Worm (Caenorhabditis elegans) whole organism, mixed stage, embryonic: ENCODE data around the gene W09G12.7.
A peak's percentile ranks its signal among the peaks of the same experiment; 100 is the strongest.

Source experiments
- M03D4.4 ChIP-seq: sonication (generic microtip); optimal IDR thresholded peaks from 2 replicates; lab custom pipeline; 2017; ENCODE audit warnings: mild to moderate bottlenecking, missing genetic modification characterization, missing compliant biosample characterization
- bed-3 ChIP-seq: fragments of 200-800 bp; sonication (Bioruptor generic); optimal IDR thresholded peaks from 3 replicates; lab custom pipeline; 2018; ENCODE audit warnings: mild to moderate bottlenecking, missing genetic modification characterization, moderate library complexity, missing compliant biosample characterization
- blmp-1 ChIP-seq: fragments of 150-350 bp; optimal IDR thresholded peaks from 2 replicates; lab custom pipeline; 2014; ENCODE audit warnings: missing biosample characterization, missing genetic modification characterization
- ceh-39 ChIP-seq: fragments of 150-350 bp; optimal IDR thresholded peaks from 2 replicates; lab custom pipeline; 2014; ENCODE audit warnings: missing biosample characterization, missing genetic modification characterization
- ceh-83 ChIP-seq: fragments of 200-800 bp; sonication (Bioruptor generic); optimal IDR thresholded peaks from 2 replicates; lab custom pipeline; 2018; ENCODE audit warnings: mild to moderate bottlenecking, missing genetic modification characterization, missing compliant biosample characterization
- ces-1 ChIP-seq: fragments of 150-350 bp; optimal IDR thresholded peaks from 2 replicates; lab custom pipeline; 2014; ENCODE audit warnings: missing biosample characterization, missing genetic modification reagents, missing genetic modification characterization
- cnd-1 ChIP-seq: fragments of 200-800 bp; sonication (Bioruptor generic); optimal IDR thresholded peaks from 2 replicates; lab custom pipeline; 2018; ENCODE audit warnings: mild to moderate bottlenecking, missing genetic modification characterization, missing compliant biosample characterization
- elt-1 ChIP-seq: sonication (generic microtip); optimal IDR thresholded peaks from 2 replicates; lab custom pipeline; 2017; ENCODE audit warnings: missing genetic modification characterization, mild to moderate bottlenecking, missing compliant biosample characterization, antibody characterized with exemption, moderate library complexity, borderline replicate concordance; ENCODE audit not compliant: insufficient read depth
- elt-3 ChIP-seq: fragments of 150-350 bp; optimal IDR thresholded peaks from 2 replicates; lab custom pipeline; 2014; ENCODE audit warnings: missing biosample characterization, missing genetic modification characterization
- flh-1 ChIP-seq: fragments of 200-800 bp; sonication (Bioruptor generic); optimal IDR thresholded peaks from 2 replicates; lab custom pipeline; 2018; ENCODE audit warnings: mild to moderate bottlenecking, missing genetic modification characterization, moderate library complexity, missing compliant biosample characterization
- hlh-1 ChIP-seq: fragments of 150-350 bp; optimal IDR thresholded peaks from 2 replicates; lab custom pipeline; 2014; ENCODE audit warnings: missing biosample characterization, missing genetic modification reagents, missing genetic modification characterization
- lin-13 ChIP-seq: fragments of 150-350 bp; optimal IDR thresholded peaks from 2 replicates; lab custom pipeline; 2014; ENCODE audit warnings: missing biosample characterization, missing genetic modification characterization
- mab-5 ChIP-seq: fragments of 150-350 bp; optimal IDR thresholded peaks from 2 replicates; lab custom pipeline; 2014; ENCODE audit warnings: missing biosample characterization, missing genetic modification characterization
- mls-2 ChIP-seq: sonication (generic microtip); optimal IDR thresholded peaks from 2 replicates; lab custom pipeline; 2016; ENCODE audit warnings: mild to moderate bottlenecking, missing genetic modification characterization, moderate library complexity, missing compliant biosample characterization
- nhr-12 ChIP-seq: fragments of 150-350 bp; optimal IDR thresholded peaks from 2 replicates; lab custom pipeline; 2014; ENCODE audit warnings: missing biosample characterization, missing genetic modification characterization
- nhr-237 ChIP-seq: fragments of 150-350 bp; optimal IDR thresholded peaks from 2 replicates; lab custom pipeline; 2014; ENCODE audit warnings: missing biosample characterization, missing genetic modification characterization
- nhr-28 ChIP-seq: fragments of 150-350 bp; optimal IDR thresholded peaks from 2 replicates; lab custom pipeline; 2014; ENCODE audit warnings: missing biosample characterization, missing genetic modification characterization
- nhr-76 ChIP-seq: sonication (generic microtip); optimal IDR thresholded peaks from 2 replicates; lab custom pipeline; 2017; ENCODE audit warnings: missing biosample characterization, missing genetic modification characterization
- pha-4 ChIP-seq: fragments of 150-350 bp; optimal IDR thresholded peaks from 2 replicates; lab custom pipeline; 2018; ENCODE audit warnings: missing biosample characterization, missing genetic modification reagents, missing genetic modification characterization
- sem-2 ChIP-seq: fragments of 200-800 bp; sonication (Bioruptor generic); optimal IDR thresholded peaks from 2 replicates; lab custom pipeline; 2018; ENCODE audit warnings: mild to moderate bottlenecking, missing genetic modification characterization, missing compliant biosample characterization
- snpc-4 ChIP-seq: fragments of 150-350 bp; optimal IDR thresholded peaks from 2 replicates; lab custom pipeline; 2014; ENCODE audit warnings: missing biosample characterization, missing genetic modification characterization
- sptf-1 ChIP-seq: sonication (generic microtip); optimal IDR thresholded peaks from 2 replicates; lab custom pipeline; 2017; ENCODE audit warnings: mild to moderate bottlenecking, missing genetic modification characterization, moderate library complexity, missing compliant biosample characterization
- tbx-8 ChIP-seq: fragments of 200-800 bp; sonication (Bioruptor generic); optimal IDR thresholded peaks from 2 replicates; lab custom pipeline; 2018; ENCODE audit warnings: mild to moderate bottlenecking, missing genetic modification characterization, moderate library complexity, missing compliant biosample characterization
- unc-120 ChIP-seq: sonication (generic microtip); optimal IDR thresholded peaks from 2 replicates; lab custom pipeline; 2017; ENCODE audit warnings: missing genetic modification characterization, missing compliant biosample characterization; ENCODE audit not compliant: poor library complexity, severe bottlenecking
- unc-39 ChIP-seq: fragments of 150-350 bp; optimal IDR thresholded peaks from 2 replicates; lab custom pipeline; 2014; ENCODE audit warnings: missing biosample characterization, missing genetic modification characterization
- unc-62 ChIP-seq: fragments of 150-350 bp; optimal IDR thresholded peaks from 2 replicates; lab custom pipeline; 2014; ENCODE audit warnings: missing biosample characterization, missing genetic modification reagents, missing genetic modification characterization
- ztf-11 ChIP-seq: fragments of 150-350 bp; optimal IDR thresholded peaks from 2 replicates; lab custom pipeline; 2014; ENCODE audit warnings: missing biosample characterization, missing genetic modification characterization

The W09G12.7 gene

DNA sequence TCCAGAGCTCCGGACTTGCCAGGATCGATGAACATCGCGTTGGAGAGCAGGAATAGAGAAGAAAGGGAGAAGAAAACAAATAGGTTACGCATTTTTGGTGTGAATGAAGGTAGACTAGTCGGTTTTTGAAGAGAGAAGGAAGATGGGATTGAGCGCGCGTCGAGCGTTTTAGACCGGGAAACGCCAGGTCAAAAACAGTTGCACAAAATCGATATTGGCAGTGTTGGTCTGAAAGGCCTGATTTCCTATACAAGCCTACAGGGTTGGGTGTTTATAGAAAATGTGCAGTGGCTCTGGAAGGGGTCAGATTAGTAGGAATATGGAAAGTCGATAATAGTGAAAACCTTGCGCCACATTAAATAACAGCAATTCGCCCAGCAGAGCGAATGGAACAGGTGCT is 24.0 kb upstream of the W09G12.7 start, which contains the start of gene dsl-2:
TSS of gene dsl-2 (minus strand) at position 101 of the 400 bp plus-strand sequence.
- TF ChIP-seq nhr-12 = no peak
- no peak for TF ChIP-seq M03D4.4 (tag; lab: Kevin White, UChicago)
- no peak for TF ChIP-seq tbx-8 (GFP tag; lab: Kevin White, UChicago)
- TF ChIP-seq blmp-1 (tag; lab: Kevin White, UChicago) = no peak
- TF ChIP-seq sptf-1 (tag; lab: Kevin White, UChicago) = no peak
- no peak for TF ChIP-seq ztf-11 (tag; lab: Kevin White, UChicago)
- no peak for TF ChIP-seq unc-62
- TF ChIP-seq lin-13 = no peak

DNA sequence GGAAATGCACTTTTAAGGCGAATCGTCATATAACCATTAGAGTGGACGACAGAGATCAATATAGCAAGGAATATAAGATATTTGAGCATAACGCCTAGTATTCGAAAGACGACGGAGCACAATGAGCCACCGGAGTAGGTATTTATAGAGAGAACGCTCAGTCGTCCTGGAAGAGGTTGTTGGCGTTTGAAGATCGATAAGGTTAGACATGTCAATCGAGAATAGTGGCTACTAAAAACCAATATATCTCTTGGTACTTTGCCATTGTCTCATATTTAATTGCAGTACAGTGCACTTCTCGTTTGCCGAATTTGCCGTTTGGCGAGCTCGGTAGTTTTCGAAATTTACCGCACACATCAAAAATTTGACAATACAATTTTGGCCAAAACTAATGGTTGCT is 20.9 kb upstream of the W09G12.7 start, which contains the start of gene dsl-1:
TSS of gene dsl-1 (minus strand) at position 101 of the 400 bp plus-strand sequence.
- TF ChIP-seq elt-1 (tag; lab: Kevin White, UChicago) (no peak), nhr-12 (no peak)

DNA sequence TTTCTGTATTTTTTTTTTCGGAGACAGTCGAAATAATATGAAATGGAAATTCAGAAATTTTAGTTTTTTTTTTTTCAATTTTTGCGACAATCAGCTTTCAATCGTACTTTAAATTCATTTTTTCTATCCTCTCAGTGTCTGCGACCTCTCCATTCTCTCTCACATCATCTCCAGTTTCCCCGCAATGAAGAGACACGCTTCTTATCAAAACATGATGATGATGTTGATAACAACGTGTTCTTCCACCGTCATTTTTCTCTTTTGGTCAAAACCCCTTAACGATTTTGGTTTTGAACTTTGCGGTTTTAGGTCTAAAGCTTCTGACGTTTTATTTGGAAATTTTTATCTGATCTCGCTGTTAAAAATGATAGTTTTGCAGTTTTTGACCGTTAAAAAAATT is 19.6 kb upstream of the W09G12.7 start:
- TF ChIP-seq blmp-1 (tag; lab: Kevin White, UChicago) (no peak), ceh-83 (no peak), elt-3 (tag; lab: Kevin White, UChicago) (no peak), unc-39 (tag; lab: Kevin White, UChicago) (no peak), sem-2 (GFP tag; lab: Kevin White, UChicago) (no peak), pha-4 (no peak), flh-1 (GFP tag; lab: Kevin White, UChicago) (no peak), nhr-237 (no peak), unc-120 (tag; lab: Kevin White, UChicago) (no peak), unc-62 (no peak), mab-5 (no peak), nhr-76 (tag; lab: Kevin White, UChicago) (no peak), ceh-39 (tag; lab: Kevin White, UChicago) (no peak), nhr-28 (tag; lab: Kevin White, UChicago) (no peak), sptf-1 (tag; lab: Kevin White, UChicago) (no peak), ztf-11 (tag; lab: Kevin White, UChicago) (no peak)

DNA sequence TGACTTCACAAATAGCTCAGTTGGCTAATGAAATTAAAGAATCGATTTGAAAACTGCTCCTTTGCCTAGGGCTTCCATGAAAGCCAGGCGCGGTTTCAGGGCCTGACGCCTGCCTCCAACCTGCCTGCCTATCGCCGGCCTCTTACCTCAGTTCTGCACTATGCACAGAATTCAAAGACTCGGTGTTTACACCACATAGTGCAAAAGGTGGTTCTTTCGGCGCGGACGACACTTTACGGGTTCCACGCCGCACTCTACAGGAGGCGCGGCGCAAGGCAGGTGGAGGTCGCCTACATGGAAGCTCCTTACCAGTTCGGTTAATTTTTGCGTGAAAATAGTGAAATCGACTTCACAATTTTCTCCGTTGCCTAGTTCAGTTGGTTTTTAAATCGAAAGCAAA is 19.1 kb upstream of the W09G12.7 start:
- TF ChIP-seq lin-13 (no peak), hlh-1 (tag; lab: Kevin White, UChicago) (no peak), M03D4.4 (tag; lab: Kevin White, UChicago) (no peak), sem-2 (GFP tag; lab: Kevin White, UChicago) (no peak), mls-2 (tag; lab: Kevin White, UChicago) (no peak), flh-1 (GFP tag; lab: Kevin White, UChicago) (no peak), tbx-8 (GFP tag; lab: Kevin White, UChicago) (no peak), blmp-1 (tag; lab: Kevin White, UChicago) (no peak)

DNA sequence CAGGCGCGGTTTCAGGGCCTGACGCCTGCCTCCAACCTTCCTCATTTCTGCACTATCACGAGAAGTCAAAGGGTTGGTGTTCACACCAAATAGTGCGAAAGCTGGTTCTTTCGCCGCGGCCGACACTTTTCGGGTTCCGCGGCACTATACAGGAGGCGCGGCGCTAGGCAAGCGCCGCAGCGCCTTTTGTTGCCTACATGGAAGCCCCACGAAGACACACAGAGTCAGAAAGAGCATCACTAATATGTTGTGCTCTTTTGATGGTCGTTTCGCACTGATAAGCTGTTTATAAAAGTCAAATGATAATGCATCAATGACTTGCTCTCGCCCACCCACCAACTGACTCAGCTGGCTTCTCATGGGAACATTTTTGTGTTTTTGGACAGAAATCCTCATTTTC is 17.0 kb upstream of the W09G12.7 start:
- TF ChIP-seq M03D4.4 (tag; lab: Kevin White, UChicago) (no peak), elt-3 (tag; lab: Kevin White, UChicago) (no peak), nhr-76 (tag; lab: Kevin White, UChicago) (no peak), unc-120 (tag; lab: Kevin White, UChicago) (no peak), flh-1 (GFP tag; lab: Kevin White, UChicago) (no peak), bed-3 (GFP tag; lab: Kevin White, UChicago) (no peak), mab-5 (no peak), ceh-39 (tag; lab: Kevin White, UChicago) (no peak), mls-2 (tag; lab: Kevin White, UChicago) (no peak), ces-1 (GFP tag; lab: Kevin White, UChicago) (no peak)

DNA sequence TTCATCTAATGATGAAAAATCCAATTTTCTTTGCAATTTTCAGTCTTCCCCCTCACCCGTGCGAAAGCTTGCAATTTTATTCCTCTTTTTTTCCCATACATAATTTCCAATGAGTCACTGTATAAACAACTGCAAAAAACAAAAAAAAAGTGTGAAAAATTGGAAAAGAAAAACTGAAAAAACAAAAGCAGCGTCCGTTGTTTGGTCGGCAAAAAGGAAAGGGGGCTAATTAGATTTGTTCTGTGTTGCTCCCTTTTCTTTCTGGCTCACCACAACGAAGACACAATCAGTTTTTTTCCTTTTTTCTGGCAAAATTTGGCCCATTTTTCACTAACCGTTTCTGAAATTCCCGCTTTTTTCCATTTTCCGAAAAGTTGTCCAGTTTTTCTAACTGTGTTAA is 16.5 kb upstream of the W09G12.7 start:
- TF ChIP-seq unc-62 (no peak), ces-1 (GFP tag; lab: Kevin White, UChicago) (peak; percentile 88)

DNA sequence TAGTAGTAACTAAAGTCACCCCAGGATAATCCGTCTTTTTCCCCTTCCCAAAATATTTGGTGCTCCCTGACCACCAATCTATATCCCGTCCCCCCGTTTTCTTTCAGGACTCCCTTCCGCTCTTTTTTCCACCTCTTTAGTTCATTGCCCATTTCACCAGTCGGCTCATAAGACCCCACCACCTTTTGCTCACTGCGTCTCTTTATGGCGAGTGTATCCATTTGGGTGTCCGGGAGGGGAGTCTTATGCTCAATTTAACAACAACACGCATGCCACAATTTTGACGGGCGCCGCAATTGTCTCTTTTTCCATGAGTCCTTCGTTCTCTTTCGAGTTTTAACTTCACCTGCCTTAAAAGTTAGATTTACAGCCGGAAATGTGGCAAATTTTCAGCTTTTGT is 15.7 kb upstream of the W09G12.7 start:
- TF ChIP-seq cnd-1 (tag; lab: Kevin White, UChicago) (no peak), sem-2 (GFP tag; lab: Kevin White, UChicago) (no peak), sptf-1 (tag; lab: Kevin White, UChicago) (no peak), snpc-4 (tag; lab: Kevin White, UChicago) (no peak), mls-2 (tag; lab: Kevin White, UChicago) (no peak), ces-1 (GFP tag; lab: Kevin White, UChicago) (peak; percentile 65)
